Worm (Caenorhabditis elegans) whole organism, L3 larva: ENCODE measurements around the gene F14D2.8.

Experiments
- R02D3.7 ChIP-seq: fragments of 150-350 bp; optimal IDR thresholded peaks from 2 replicates; lab custom pipeline; 2014; ENCODE audit warnings: missing biosample characterization, missing genetic modification characterization
- ama-1 ChIP-seq: fragments of 150-350 bp; optimal IDR thresholded peaks from 2 replicates; lab custom pipeline; 2018
- fos-1 ChIP-seq: fragments of 150-350 bp; optimal IDR thresholded peaks from 2 replicates; lab custom pipeline; 2014; ENCODE audit warnings: missing biosample characterization, missing genetic modification characterization
- nfya-1 ChIP-seq: sonication (generic microtip); optimal IDR thresholded peaks from 2 replicates; lab custom pipeline; 2017; ENCODE audit warnings: missing genetic modification characterization, mild to moderate bottlenecking, missing compliant biosample characterization, antibody characterized with exemption, moderate library complexity; ENCODE audit not compliant: insufficient read depth
- nhr-12 ChIP-seq: fragments of 150-350 bp; optimal IDR thresholded peaks from 2 replicates; lab custom pipeline; 2014; ENCODE audit warnings: missing biosample characterization, missing genetic modification characterization
- nhr-237 ChIP-seq: fragments of 150-350 bp; optimal IDR thresholded peaks from 2 replicates; lab custom pipeline; 2014; ENCODE audit warnings: missing biosample characterization, missing genetic modification characterization

- TF ChIP-seq nhr-12 (tag; lab: Kevin White, UChicago) (no peak), ama-1 (lab: Kevin White, UChicago) (no peak), R02D3.7 (tag; lab: Kevin White, UChicago) (no peak), fos-1 (tag; lab: Kevin White, UChicago) (no peak), nhr-237 (tag; lab: Kevin White, UChicago) (no peak), nfya-1 (tag; lab: Kevin White, UChicago) (no peak)
Measured at ce11 chrII:3323179-3323578, 26.5 kb downstream of the F14D2.8 start, which contains the start of gene Y46D2A.2.
